Worm (Caenorhabditis elegans) whole organism, young adult: ENCODE results near the gene gcy-12.

Source experiments
- B0336.3 ChIP-seq: fragments of 200-800 bp; sonication (Bioruptor generic); IDR thresholded peaks from 2 replicates; pipeline ENCODE4 v1.3.6; 2022; ENCODE audit warnings: missing genetic modification characterization, missing compliant biosample characterization
- C06A6.2 ChIP-seq: fragments of 200-800 bp; sonication (Bioruptor generic); conservative IDR thresholded peaks from 2 replicates; pipeline ENCODE4 v1.3.6; 2022; ENCODE audit warnings: missing genetic modification characterization, missing compliant biosample characterization
- F23B12.7 ChIP-seq: sonication (generic microtip); optimal IDR thresholded peaks from 2 replicates; lab custom pipeline; 2017; ENCODE audit warnings: missing genetic modification characterization, mild to moderate bottlenecking, missing compliant biosample characterization, antibody characterized with exemption, moderate library complexity; ENCODE audit not compliant: insufficient read depth
- F37B4.10 ChIP-seq: fragments of 200-800 bp; sonication (Bioruptor generic); IDR thresholded peaks from 2 replicates; pipeline ENCODE4 v1.3.6; 2022; ENCODE audit warnings: missing genetic modification characterization, missing compliant biosample characterization
- F57A8.1 ChIP-seq: fragments of 200-800 bp; sonication (Bioruptor generic); optimal IDR thresholded peaks from 2 replicates; lab custom pipeline; 2018; ENCODE audit warnings: mild to moderate bottlenecking, missing genetic modification characterization, moderate library complexity, missing compliant biosample characterization
- T07F8.4 ChIP-seq: sonication (generic microtip); optimal IDR thresholded peaks from 2 replicates; lab custom pipeline; 2016; ENCODE audit warnings: mild to moderate bottlenecking, missing genetic modification characterization, moderate library complexity, missing compliant biosample characterization
- akir-1 ChIP-seq: fragments of 200-800 bp; sonication (Bioruptor generic); optimal IDR thresholded peaks from 2 replicates; lab custom pipeline; 2018; ENCODE audit warnings: mild to moderate bottlenecking, missing genetic modification characterization, moderate library complexity, missing compliant biosample characterization
- aptf-2 ChIP-seq: fragments of 200-800 bp; sonication (Bioruptor generic); conservative IDR thresholded peaks from 2 replicates; pipeline ENCODE4 v1.3.6; 2022; ENCODE audit warnings: missing genetic modification reagents, missing genetic modification characterization, missing compliant biosample characterization
- atf-7 ChIP-seq: sonication (generic microtip); optimal IDR thresholded peaks from 2 replicates; lab custom pipeline; 2017; ENCODE audit warnings: mild to moderate bottlenecking, missing genetic modification characterization, missing compliant biosample characterization
- bed-1 ChIP-seq: fragments of 200-800 bp; sonication (Bioruptor generic); IDR thresholded peaks from 2 replicates; pipeline ENCODE4 v1.3.6; 2022; ENCODE audit warnings: missing genetic modification reagents, missing genetic modification characterization, missing compliant biosample characterization
- ccch-3 ChIP-seq: fragments of 200-800 bp; sonication (Bioruptor generic); optimal IDR thresholded peaks from 2 replicates; lab custom pipeline; 2018; ENCODE audit warnings: mild to moderate bottlenecking, missing genetic modification characterization, missing compliant biosample characterization
- cebp-1 ChIP-seq, 2 experiments: fragments of 200-800 bp in 1 of 2; sonication (Bioruptor generic) in 1 of 2; sonication (generic microtip) in 1 of 2; IDR thresholded peaks in 1 of 2; optimal IDR thresholded peaks in 1 of 2; 2 replicates each; pipeline versions ENCODE4 v1.3.6 to Lab custom; 2017 to 2022; ENCODE audit warnings: missing compliant biosample characterization in 2 of 2, missing genetic modification characterization in 2 of 2, mild to moderate bottlenecking in 1 of 2, missing genetic modification reagents in 1 of 2, moderate library complexity in 1 of 2
- ceh-40 ChIP-seq: fragments of 200-800 bp; sonication (Bioruptor generic); IDR thresholded peaks from 2 replicates; pipeline ENCODE4 v1.3.6; 2022; ENCODE audit warnings: missing genetic modification characterization, missing compliant biosample characterization
- dox-1 ChIP-seq: fragments of 200-800 bp; sonication (Bioruptor generic); IDR thresholded peaks from 2 replicates; pipeline ENCODE4 v1.3.6; 2022; ENCODE audit warnings: missing genetic modification reagents, missing genetic modification characterization, missing compliant biosample characterization
- dpff-1 ChIP-seq: sonication (generic microtip); optimal IDR thresholded peaks from 2 replicates; lab custom pipeline; 2017; ENCODE audit warnings: mild to moderate bottlenecking, missing genetic modification characterization, missing compliant biosample characterization
- egl-18 ChIP-seq: fragments of 200-800 bp; sonication (Bioruptor generic); IDR thresholded peaks from 2 replicates; pipeline ENCODE4 v1.3.6; 2022; ENCODE audit warnings: missing genetic modification reagents, missing genetic modification characterization, missing compliant biosample characterization
- ekl-4 ChIP-seq: fragments of 200-800 bp; sonication (Bioruptor generic); IDR thresholded peaks from 2 replicates; pipeline ENCODE4 v1.3.6; 2022; ENCODE audit warnings: missing genetic modification reagents, missing genetic modification characterization, missing compliant biosample characterization
- fkh-3 ChIP-seq: sonication (generic microtip); optimal IDR thresholded peaks from 2 replicates; lab custom pipeline; 2016; ENCODE audit warnings: mild to moderate bottlenecking, missing genetic modification characterization, missing compliant biosample characterization
- gei-17 ChIP-seq: fragments of 200-800 bp; sonication (Bioruptor generic); optimal IDR thresholded peaks from 2 replicates; lab custom pipeline; 2018; ENCODE audit warnings: mild to moderate bottlenecking, missing genetic modification characterization, missing compliant biosample characterization
- him-1 ChIP-seq: sonication (generic microtip); optimal IDR thresholded peaks from 2 replicates; lab custom pipeline; 2016; ENCODE audit warnings: missing genotype, missing genetic modification reagents, missing genetic modification characterization, missing compliant biosample characterization
- hlh-12 ChIP-seq: sonication (generic microtip); optimal IDR thresholded peaks from 2 replicates; lab custom pipeline; 2016; ENCODE audit warnings: missing genetic modification characterization, missing compliant biosample characterization
- hmg-20 ChIP-seq: fragments of 200-800 bp; sonication (Bioruptor generic); IDR thresholded peaks from 2 replicates; pipeline ENCODE4 v1.3.6; 2022; ENCODE audit warnings: missing genetic modification reagents, missing genetic modification characterization, missing compliant biosample characterization
- hsf-1 ChIP-seq: fragments of 200-800 bp; sonication (Bioruptor generic); IDR thresholded peaks from 2 replicates; pipeline ENCODE4 v1.3.6; 2022; ENCODE audit warnings: missing genetic modification reagents, missing genetic modification characterization, missing compliant biosample characterization
- lin-26 ChIP-seq: fragments of 200-800 bp; sonication (Bioruptor generic); IDR thresholded peaks from 2 replicates; pipeline ENCODE4 v1.3.6; 2022; ENCODE audit warnings: missing genetic modification reagents, missing genetic modification characterization, missing compliant biosample characterization
- lin-35 ChIP-seq, 3 experiments: fragments of 150-350 bp in 2 of 3; sonication (generic microtip) in 1 of 3; optimal IDR thresholded peaks; 2 replicates each; lab custom pipeline; 2014 to 2018; ENCODE audit warnings: missing biosample characterization in 3 of 3, missing genetic modification characterization in 3 of 3, missing genetic modification reagents in 3 of 3
- lsl-1 ChIP-seq: fragments of 200-800 bp; sonication (Bioruptor generic); optimal IDR thresholded peaks from 2 replicates; lab custom pipeline; 2018; ENCODE audit warnings: mild to moderate bottlenecking, missing genetic modification characterization, moderate library complexity, missing compliant biosample characterization
- lsy-27 ChIP-seq: sonication (generic microtip); optimal IDR thresholded peaks from 2 replicates; lab custom pipeline; 2017; ENCODE audit warnings: missing genetic modification characterization, mild to moderate bottlenecking, missing compliant biosample characterization, antibody characterized with exemption, missing genotype, borderline replicate concordance; ENCODE audit not compliant: insufficient read depth
- madf-3 ChIP-seq: fragments of 200-800 bp; sonication (Bioruptor generic); IDR thresholded peaks from 2 replicates; pipeline ENCODE4 v1.3.6; 2022; ENCODE audit warnings: missing genetic modification reagents, missing genetic modification characterization, missing compliant biosample characterization
- madf-8 ChIP-seq: fragments of 200-800 bp; sonication (Bioruptor generic); conservative IDR thresholded peaks from 2 replicates; pipeline ENCODE4 v1.3.6; 2022; ENCODE audit warnings: missing genetic modification reagents, missing genetic modification characterization, missing compliant biosample characterization
- mxl-1 ChIP-seq: sonication (generic microtip); optimal IDR thresholded peaks from 2 replicates; lab custom pipeline; 2016; ENCODE audit warnings: missing genetic modification characterization, missing compliant biosample characterization
- nhr-27 ChIP-seq: fragments of 200-800 bp; sonication (Bioruptor generic); optimal IDR thresholded peaks from 2 replicates; lab custom pipeline; 2018; ENCODE audit warnings: mild to moderate bottlenecking, missing genetic modification characterization, moderate library complexity, missing compliant biosample characterization
- nhr-90 ChIP-seq: sonication (generic microtip); optimal IDR thresholded peaks from 2 replicates; lab custom pipeline; 2016; ENCODE audit warnings: missing genotype, mild to moderate bottlenecking, missing genetic modification characterization, missing compliant biosample characterization
- pha-4 ChIP-seq: fragments of 150-350 bp; sonication (generic microtip); optimal IDR thresholded peaks from 2 replicates; lab custom pipeline; 2014; ENCODE audit warnings: missing biosample characterization, missing genetic modification reagents, missing genetic modification characterization
- rcor-1 ChIP-seq: fragments of 200-800 bp; sonication (Bioruptor generic); IDR thresholded peaks from 2 replicates; pipeline ENCODE4 v1.3.6; 2022; ENCODE audit warnings: missing genetic modification reagents, missing genetic modification characterization, missing compliant biosample characterization
- rec-8 ChIP-seq, 2 experiments: sonication (generic microtip); optimal IDR thresholded peaks; 2 replicates each; lab custom pipeline; 2016; ENCODE audit warnings: mild to moderate bottlenecking in 2 of 2, missing genetic modification characterization in 2 of 2, missing genetic modification reagents in 2 of 2, missing genotype in 2 of 2, missing biosample characterization in 1 of 2, missing compliant biosample characterization in 1 of 2, moderate library complexity in 1 of 2
- rpc-1 ChIP-seq, 2 experiments: fragments of 150-350 bp in 1 of 2; sonication (generic microtip) in 1 of 2; optimal IDR thresholded peaks; 2 replicates each; lab custom pipeline; 2014 to 2018; ENCODE audit warnings: missing biosample characterization in 1 of 2, missing genetic modification characterization in 1 of 2, missing genetic modification reagents in 1 of 2, missing genotype in 1 of 2
- sea-2 ChIP-seq: fragments of 200-800 bp; sonication (Bioruptor generic); IDR thresholded peaks from 2 replicates; pipeline ENCODE4 v1.3.6; 2022; ENCODE audit warnings: missing genetic modification characterization, missing compliant biosample characterization
- snpc-1.1 ChIP-seq: sonication (generic microtip); optimal IDR thresholded peaks from 2 replicates; lab custom pipeline; 2017; ENCODE audit warnings: missing genetic modification characterization, mild to moderate bottlenecking, missing compliant biosample characterization, antibody characterized with exemption, moderate library complexity, missing genotype, missing genetic modification reagents; ENCODE audit not compliant: insufficient read depth
- snpc-3.4 ChIP-seq: sonication (generic microtip); optimal IDR thresholded peaks from 2 replicates; lab custom pipeline; 2017; ENCODE audit warnings: missing genetic modification characterization, mild to moderate bottlenecking, missing compliant biosample characterization, antibody characterized with exemption, moderate library complexity, missing genotype, missing genetic modification reagents
- ztf-22 ChIP-seq: fragments of 200-800 bp; sonication (Bioruptor generic); optimal IDR thresholded peaks from 2 replicates; lab custom pipeline; 2018; ENCODE audit warnings: mild to moderate bottlenecking, missing genetic modification characterization, moderate library complexity, missing compliant biosample characterization

gcy-12 gene

DNA sequence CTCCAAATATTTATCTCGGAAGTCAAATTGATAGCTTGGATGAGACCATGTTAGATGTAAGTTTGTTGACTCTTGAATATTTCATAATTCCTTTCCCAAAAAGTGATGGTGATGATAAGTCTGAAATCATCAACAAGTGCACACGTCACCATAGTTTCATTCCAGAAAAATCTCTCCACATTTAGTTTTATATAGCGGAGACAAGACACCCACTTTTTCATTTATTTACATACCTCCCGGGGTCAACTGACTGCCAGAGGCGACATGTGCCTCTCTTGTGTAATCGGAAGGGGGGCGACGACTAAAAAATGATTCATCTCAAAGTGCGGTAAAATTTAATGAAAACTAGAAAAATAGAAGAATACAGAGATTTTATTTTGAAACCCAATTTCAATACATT, 26.5 kb downstream of the gcy-12 start (continued):
- TF ChIP-seq cebp-1 (GFP tag; IDR thresholded peaks at IDR 0.05; lab: Robert Waterston, UW) (peak; percentile 74), cebp-1 (tag; optimal IDR thresholded peaks at IDR 0.05; lab: Kevin White, UChicago) (peak; percentile 82), snpc-1.1 (tag; lab: Kevin White, UChicago) (no peak), hlh-12 (tag; lab: Kevin White, UChicago) (no peak), F37B4.10 (GFP tag; lab: Robert Waterston, UW) (no peak), atf-7 (no peak), dpff-1 (no peak), nhr-90 (tag; lab: Kevin White, UChicago) (no peak), dox-1 (no peak), ztf-22 (GFP tag; lab: Kevin White, UChicago) (no peak), lsy-27 (tag; lab: Kevin White, UChicago) (no peak), him-1 (tag; lab: Kevin White, UChicago) (no peak), B0336.3 (GFP tag; lab: Robert Waterston, UW) (no peak), ccch-3 (no peak), aptf-2 (no peak), ekl-4 (GFP tag; lab: Robert Waterston, UW) (0 out of 2 replicates have a peak, but pooled peaks have one; percentile 10), egl-18 (no peak), C06A6.2 (GFP tag; lab: Robert Waterston, UW) (0 out of 2 replicates have a peak, but pooled peaks have one; percentile 12), hmg-20 (GFP tag; lab: Robert Waterston, UW) (no peak), rec-8 (tag; optimal IDR thresholded peaks at IDR 0.05; lab: Kevin White, UChicago) (no peak), madf-8 (GFP tag; lab: Robert Waterston, UW) (no peak), hsf-1 (GFP tag; lab: Robert Waterston, UW) (0 out of 2 replicates have a peak, but pooled peaks have one; percentile 35), F23B12.7 (tag; lab: Kevin White, UChicago) (no peak), lin-26 (0 out of 2 replicates have a peak, but pooled peaks have one; percentile 17), F57A8.1 (GFP tag; lab: Kevin White, UChicago) (no peak), madf-3 (GFP tag; lab: Robert Waterston, UW) (no peak), gei-17 (no peak), T07F8.4 (tag; lab: Kevin White, UChicago) (no peak), ceh-40 (GFP tag; lab: Robert Waterston, UW) (no peak), lsl-1 (GFP tag; lab: Kevin White, UChicago) (no peak), sea-2 (no peak), bed-1 (GFP tag; lab: Robert Waterston, UW) (no peak), nhr-27 (tag; lab: Kevin White, UChicago) (no peak), pha-4 (tag; lab: Kevin White, UChicago) (peak; percentile 56), akir-1 (GFP tag; lab: Kevin White, UChicago) (no peak), fkh-3 (no peak), lin-35 (GFP tag; optimal IDR thresholded peaks at IDR 0.05; lab: Kevin White, UChicago) (no peak), snpc-3.4 (tag; lab: Kevin White, UChicago) (no peak), rpc-1 (optimal IDR thresholded peaks at IDR 0.05; lab: Kevin White, UChicago) (no peak), rpc-1 (tag; optimal IDR thresholded peaks at IDR 0.05; lab: Kevin White, UChicago) (no peak), rcor-1 (GFP tag; lab: Robert Waterston, UW) (no peak), mxl-1 (tag; lab: Kevin White, UChicago) (no peak)
